Worm (Caenorhabditis elegans): ENCODE data around the gene C03B1.5.

Gene C03B1.5

ce11 chrX:6331409-6331808, 24.0 kb upstream of the C03B1.5 start, which contains the start of gene col-170:
col-170 (plus strand) TSS chrX:6331709.
- TF ChIP-seq pha-4 (tag; optimal IDR thresholded peaks at IDR 0.05), result no peak
- TF ChIP-seq hmg-11 (tag; optimal IDR thresholded peaks at IDR 0.05), result no peak
- TF ChIP-seq eor-1 (tag; optimal IDR thresholded peaks at IDR 0.05), result no peak
- no peak for TF ChIP-seq snpc-4 (tag; optimal IDR thresholded peaks at IDR 0.05)
- TF ChIP-seq nhr-43 (tag; optimal IDR thresholded peaks at IDR 0.05; ENCODE audit: poor library complexity, severe bottlenecking), result no peak
- no peak for TF ChIP-seq ceh-16 (tag; optimal IDR thresholded peaks at IDR 0.05)
- no peak for TF ChIP-seq lsy-12 (tag; optimal IDR thresholded peaks at IDR 0.05)
- no peak for TF ChIP-seq elt-1 (tag; optimal IDR thresholded peaks at IDR 0.05)
- TF ChIP-seq unc-39 (tag; optimal IDR thresholded peaks at IDR 0.05), result no peak
- no peak for TF ChIP-seq pqm-1 (tag; optimal IDR thresholded peaks at IDR 0.05)

ce11 chrX:6333998-6334397, 21.4 kb upstream of the C03B1.5 start, which contains the start of gene col-171:
col-171 (plus strand) TSS chrX:6334298.
- TF ChIP-seq ceh-9 (tag; optimal IDR thresholded peaks at IDR 0.05), result no peak
- no peak for TF ChIP-seq lin-39 (tag; optimal IDR thresholded peaks at IDR 0.05)
- TF ChIP-seq R02D3.7 (tag; optimal IDR thresholded peaks at IDR 0.05), result no peak
- no peak for TF ChIP-seq sea-2 (GFP tag; optimal IDR thresholded peaks at IDR 0.05)
- TF ChIP-seq nhr-237 (tag; optimal IDR thresholded peaks at IDR 0.05), result no peak
- TF ChIP-seq tbx-2 (tag; optimal IDR thresholded peaks at IDR 0.05), result no peak
- no peak for TF ChIP-seq mml-1 (tag; optimal IDR thresholded peaks at IDR 0.05)
- no peak for TF ChIP-seq aly-2 (tag; optimal IDR thresholded peaks at IDR 0.05)

- TF ChIP-seq daf-12 (tag; optimal IDR thresholded peaks at IDR 0.05) (no peak), nhr-76 (tag; optimal IDR thresholded peaks at IDR 0.05) (no peak), pqm-1 (tag; optimal IDR thresholded peaks at IDR 0.05) (no peak), tbx-2 (tag; optimal IDR thresholded peaks at IDR 0.05) (no peak), nhr-23 (tag; optimal IDR thresholded peaks at IDR 0.05) (no peak), elt-2 (tag; optimal IDR thresholded peaks at IDR 0.05) (no peak), nhr-12 (tag; optimal IDR thresholded peaks at IDR 0.05) (no peak)
Observed at ce11 chrX:6334602-6335001, 20.8 kb upstream of the C03B1.5 start.

- TF ChIP-seq elt-2 (tag; optimal IDR thresholded peaks at IDR 0.05) (peak; percentile 12), nhr-28 (tag; optimal IDR thresholded peaks at IDR 0.05) (no peak)
Observed at ce11 chrX:6337338-6337737, 18.0 kb upstream of the C03B1.5 start.

ce11 chrX:6337951-6338350, 17.4 kb upstream of the C03B1.5 start, which contains the start of gene C03B1.13:
C03B1.13 (minus strand) TSS chrX:6338051.
- TF ChIP-seq lin-39 (tag; optimal IDR thresholded peaks at IDR 0.05), result no peak

- peak; percentile 16 for TF ChIP-seq egl-27 (tag; optimal IDR thresholded peaks at IDR 0.05)
- peak; percentile 30 for TF ChIP-seq pha-4 (tag; optimal IDR thresholded peaks at IDR 0.05)
- TF ChIP-seq nhr-11 (tag; optimal IDR thresholded peaks at IDR 0.05), result no peak
- TF ChIP-seq elt-2 (tag; optimal IDR thresholded peaks at IDR 0.05), result peak; percentile 99
- no peak for TF ChIP-seq lin-39 (tag; optimal IDR thresholded peaks at IDR 0.05)
- no peak for TF ChIP-seq jun-1 (tag; optimal IDR thresholded peaks at IDR 0.05)
- no peak for TF ChIP-seq skn-1 (tag; optimal IDR thresholded peaks at IDR 0.05)
- TF ChIP-seq mml-1 (tag; optimal IDR thresholded peaks at IDR 0.05), result no peak
- no peak for TF ChIP-seq ceh-9 (tag; optimal IDR thresholded peaks at IDR 0.05)
- TF ChIP-seq pqm-1 (tag; optimal IDR thresholded peaks at IDR 0.05), result peak; percentile 99
- TF ChIP-seq lsy-12 (tag; optimal IDR thresholded peaks at IDR 0.05), result no peak
- TF ChIP-seq sea-2 (GFP tag; optimal IDR thresholded peaks at IDR 0.05), result no peak
- TF ChIP-seq snpc-4 (tag; optimal IDR thresholded peaks at IDR 0.05), result no peak
Observed at ce11 chrX:6338446-6338845, 16.9 kb upstream of the C03B1.5 start.

ce11 chrX:6341513-6341912, 13.9 kb upstream of the C03B1.5 start, which contains the start of gene C03B1.7:
C03B1.7 (plus strand) TSS chrX:6341813.
- no peak for TF ChIP-seq nhr-23 (tag; optimal IDR thresholded peaks at IDR 0.05)
- TF ChIP-seq unc-62 (GFP tag; optimal IDR thresholded peaks at IDR 0.05), result no peak
- no peak for TF ChIP-seq lin-39 (tag; optimal IDR thresholded peaks at IDR 0.05)
- TF ChIP-seq ztf-4 (tag; optimal IDR thresholded peaks at IDR 0.05), result no peak

Data from whole organism, L3 larva.